Fruit fly (Drosophila melanogaster) whole organism, embryonic: ENCODE results near the gene Naa20A.

ENCODE experiments used
- Awh ChIP-seq: fragments of 200-800 bp; sonication (Bioruptor generic); IDR thresholded peaks from 2 replicates; pipeline ENCODE4, ENCODE4 v1.3.6; 2022; ENCODE audit warnings: missing biosample characterization, missing genetic modification characterization
- Bdp1 ChIP-seq: fragments of 200-800 bp; sonication (Bioruptor generic); optimal IDR thresholded peaks from 3 replicates; lab custom pipeline; 2016; ENCODE audit warnings: missing biosample characterization, missing genetic modification characterization
- CG10321 ChIP-seq: fragments of 200-800 bp; sonication (Bioruptor generic); IDR thresholded peaks from 2 replicates; pipeline ENCODE4 v1.3.6; 2022; ENCODE audit warnings: missing biosample characterization, missing genetic modification characterization
- CG10979 ChIP-seq: fragments of 200-800 bp; sonication (Bioruptor generic); optimal IDR thresholded peaks from 2 replicates; lab custom pipeline; 2018; ENCODE audit warnings: missing biosample characterization, mild to moderate bottlenecking, missing genetic modification characterization, moderate library complexity
- CG12769 ChIP-seq: fragments of 200-800 bp; sonication (Bioruptor generic); optimal IDR thresholded peaks from 2 replicates; lab custom pipeline; 2019; ENCODE audit warnings: missing biosample characterization, mild to moderate bottlenecking, missing genetic modification characterization, moderate library complexity
- CG13424 ChIP-seq: fragments of 200-800 bp; sonication (Bioruptor generic); optimal IDR thresholded peaks from 2 replicates; lab custom pipeline; 2019; ENCODE audit warnings: missing biosample characterization, mild to moderate bottlenecking, missing genetic modification characterization, moderate library complexity
- CG14710 ChIP-seq: fragments of 200-800 bp; sonication (Bioruptor generic); optimal IDR thresholded peaks from 3 replicates; lab custom pipeline; 2019; ENCODE audit warnings: missing biosample characterization, mild to moderate bottlenecking, missing genetic modification characterization, moderate library complexity
- CG18476 ChIP-seq: fragments of 200-800 bp; sonication (Bioruptor generic); optimal IDR thresholded peaks from 2 replicates; lab custom pipeline; 2016; ENCODE audit warnings: missing biosample characterization, mild to moderate bottlenecking, missing genetic modification characterization
- CG2116 ChIP-seq: fragments of 200-800 bp; sonication (Bioruptor generic); optimal IDR thresholded peaks from 3 replicates; lab custom pipeline; 2018; ENCODE audit warnings: missing biosample characterization, mild to moderate bottlenecking, missing genetic modification characterization
- CG2889 ChIP-seq: fragments of 200-800 bp; sonication (Bioruptor generic); IDR thresholded peaks from 3 replicates; pipeline ENCODE4 v1.3.6; 2022; ENCODE audit warnings: missing biosample characterization, missing genetic modification characterization
- CG30403 ChIP-seq: fragments of 200-800 bp; sonication (Bioruptor generic); optimal IDR thresholded peaks from 3 replicates; lab custom pipeline; 2016; ENCODE audit warnings: missing biosample characterization, missing genetic modification characterization
- CG4360 ChIP-seq: fragments of 200-800 bp; sonication (Bioruptor generic); IDR thresholded peaks from 2 replicates; pipeline ENCODE4 v1.3.6; 2022; ENCODE audit warnings: missing biosample characterization, missing genetic modification characterization
- CG4730 ChIP-seq: fragments of 200-800 bp; sonication (Bioruptor generic); IDR thresholded peaks from 2 replicates; pipeline ENCODE4 v1.3.6; 2022; ENCODE audit warnings: missing biosample characterization, missing genetic modification characterization
- CG6689 ChIP-seq: fragments of 200-800 bp; sonication (Bioruptor generic); IDR thresholded peaks from 2 replicates; pipeline ENCODE4 v1.3.6; 2022; ENCODE audit warnings: missing biosample characterization, missing genetic modification characterization
- CG9215 ChIP-seq: fragments of 200-800 bp; sonication (Bioruptor generic); IDR thresholded peaks from 2 replicates; pipeline ENCODE4 v1.3.6; 2022; ENCODE audit warnings: missing biosample characterization, missing genetic modification characterization
- Dek ChIP-seq: fragments of 200-800 bp; sonication (Bioruptor generic); optimal IDR thresholded peaks from 3 replicates; lab custom pipeline; 2019; ENCODE audit warnings: missing biosample characterization, mild to moderate bottlenecking, missing genetic modification characterization, moderate library complexity
- Doc3 ChIP-seq: fragments of 200-800 bp; sonication (Bioruptor generic); IDR thresholded peaks from 3 replicates; pipeline ENCODE4 v1.3.6; 2022; ENCODE audit warnings: missing biosample characterization, missing genetic modification characterization; ENCODE audit not compliant: partially characterized antibody
- Drgx ChIP-seq: fragments of 200-800 bp; sonication (Bioruptor generic); IDR thresholded peaks from 2 replicates; pipeline ENCODE4 v1.3.6; 2022; ENCODE audit warnings: missing biosample characterization, missing genetic modification characterization
- Eip74EF ChIP-seq, 2 experiments: fragments of 200-800 bp in 1 of 2; fragments of >200 bp in 1 of 2; sonication (Bioruptor generic) in 1 of 2; optimal IDR thresholded peaks; 2 replicates each; lab custom pipeline; 2017 to 2019; ENCODE audit warnings: missing biosample characterization in 2 of 2, missing genetic modification characterization in 2 of 2, mild to moderate bottlenecking in 1 of 2, moderate library complexity in 1 of 2
- Hr78 ChIP-seq, 2 experiments: fragments of 200-800 bp in 1 of 2; fragments of >200 bp in 1 of 2; sonication (Bioruptor generic) in 1 of 2; optimal IDR thresholded peaks; 2 replicates each; lab custom pipeline; 2017 to 2019; ENCODE audit warnings: missing biosample characterization in 2 of 2, missing genetic modification characterization in 2 of 2, mild to moderate bottlenecking in 1 of 2, moderate library complexity in 1 of 2
- Max ChIP-seq: fragments of 200-800 bp; sonication (Bioruptor generic); optimal IDR thresholded peaks from 2 replicates; lab custom pipeline; 2016; ENCODE audit warnings: missing biosample characterization, mild to moderate bottlenecking, missing genetic modification characterization
- Oli ChIP-seq: fragments of 200-800 bp; sonication (Bioruptor generic); optimal IDR thresholded peaks from 2 replicates; lab custom pipeline; 2018; ENCODE audit warnings: missing biosample characterization, mild to moderate bottlenecking, missing genetic modification characterization, moderate library complexity
- Opbp ChIP-seq: fragments of 200-800 bp; sonication (Bioruptor generic); IDR thresholded peaks from 3 replicates; pipeline ENCODE4 v1.3.6; 2022; ENCODE audit warnings: missing biosample characterization, missing genetic modification characterization; ENCODE audit not compliant: partially characterized antibody
- amos ChIP-seq: fragments of 200-800 bp; sonication (Bioruptor generic); IDR thresholded peaks from 2 replicates; pipeline ENCODE4 v1.3.6; 2022; ENCODE audit warnings: missing biosample characterization, missing genetic modification characterization; ENCODE audit not compliant: partially characterized antibody
- ash1 ChIP-seq: fragments of 200-800 bp; sonication (Bioruptor generic); optimal IDR thresholded peaks from 2 replicates; lab custom pipeline; 2018; ENCODE audit warnings: missing biosample characterization, mild to moderate bottlenecking, missing genetic modification characterization
- dan ChIP-seq: fragments of 200-800 bp; sonication (Bioruptor generic); IDR thresholded peaks from 2 replicates; pipeline ENCODE4 v1.3.6; 2022; ENCODE audit warnings: missing biosample characterization, missing genetic modification characterization
- esg ChIP-seq: fragments of 200-800 bp; sonication (Bioruptor generic); conservative IDR thresholded peaks from 2 replicates; pipeline ENCODE4 v1.3.6; 2022; ENCODE audit warnings: missing biosample characterization, missing genetic modification characterization
- eyg ChIP-seq: fragments of 200-800 bp; sonication (Bioruptor generic); optimal IDR thresholded peaks from 3 replicates; lab custom pipeline; 2016; ENCODE audit warnings: missing biosample characterization, missing genetic modification characterization
- grn ChIP-seq: fragments of 200-800 bp; sonication (Bioruptor generic); optimal IDR thresholded peaks from 3 replicates; lab custom pipeline; 2017; ENCODE audit warnings: missing biosample characterization, missing genetic modification characterization
- h ChIP-seq: fragments of >200 bp; optimal IDR thresholded peaks from 2 replicates; lab custom pipeline; 2017
- hth ChIP-seq: fragments of >200 bp; optimal IDR thresholded peaks from 2 replicates; lab custom pipeline; 2017; ENCODE audit warnings: inconsistent platforms
- insv ChIP-seq, 2 experiments: fragments of 200-800 bp; sonication (Bioruptor generic); optimal IDR thresholded peaks; 3 replicates each; lab custom pipeline; 2016 to 2018; ENCODE audit warnings: missing biosample characterization in 2 of 2, missing genetic modification characterization in 2 of 2
- nerfin-2 ChIP-seq: fragments of 200-800 bp; sonication (Bioruptor generic); IDR thresholded peaks from 2 replicates; pipeline ENCODE4 v1.3.6; 2022; ENCODE audit warnings: missing biosample characterization, missing genetic modification characterization; ENCODE audit not compliant: partially characterized antibody
- nom ChIP-seq: fragments of 200-800 bp; sonication (Bioruptor generic); optimal IDR thresholded peaks from 2 replicates; lab custom pipeline; 2017; ENCODE audit warnings: missing biosample characterization, missing genetic modification characterization, mild to moderate bottlenecking, moderate library complexity, missing genetic modification reagents
- oc ChIP-seq: fragments of 200-800 bp; sonication (Bioruptor generic); optimal IDR thresholded peaks from 2 replicates; lab custom pipeline; 2018; ENCODE audit warnings: missing biosample characterization, mild to moderate bottlenecking, missing genetic modification characterization, moderate library complexity
- pnt ChIP-seq: fragments of 200-800 bp; sonication (Bioruptor generic); optimal IDR thresholded peaks from 3 replicates; lab custom pipeline; 2016; ENCODE audit warnings: missing biosample characterization, missing genetic modification characterization
- psq ChIP-seq: fragments of 200-800 bp; sonication (Bioruptor generic); optimal IDR thresholded peaks from 2 replicates; lab custom pipeline; 2017; ENCODE audit warnings: missing biosample characterization, missing genetic modification characterization
- pum ChIP-seq: fragments of 200-800 bp; sonication (Bioruptor generic); optimal IDR thresholded peaks from 2 replicates; lab custom pipeline; 2016; ENCODE audit warnings: missing biosample characterization, missing genetic modification characterization
- rib ChIP-seq: fragments of 200-800 bp; sonication (Bioruptor generic); IDR thresholded peaks from 2 replicates; pipeline ENCODE4 v1.3.6; 2022; ENCODE audit warnings: missing biosample characterization, missing genetic modification characterization
- shn ChIP-seq: fragments of 200-800 bp; sonication (Bioruptor generic); optimal IDR thresholded peaks from 3 replicates; lab custom pipeline; 2016; ENCODE audit warnings: missing biosample characterization, missing genetic modification characterization
- ssp ChIP-seq: fragments of 200-800 bp; sonication (Bioruptor generic); IDR thresholded peaks from 2 replicates; pipeline ENCODE4 v1.3.6; 2022; ENCODE audit warnings: missing biosample characterization, missing genetic modification characterization
- yki ChIP-seq: fragments of >200 bp; optimal IDR thresholded peaks from 3 replicates; lab custom pipeline; 2018

Naa20A gene

dm6 chrX:19668405-19668804 lies 45.5 kb upstream of the Naa20A start (continued):
- TF ChIP-seq Doc3 (no peak), pum (GFP tag; lab: Kevin White, UChicago) (peak; percentile 98), CG2116 (peak; percentile 74), CG4730 (GFP tag; lab: Robert Waterston, UW) (peak; percentile 90), shn (GFP tag; lab: Kevin White, UChicago) (peak; percentile 98), ash1 (GFP tag; lab: Kevin White, UChicago) (peak; percentile 42), insv (GFP tag; optimal IDR thresholded peaks at IDR 0.05; lab: Kevin White, UChicago) (peak; percentile 12 to 67), Hr78 (GFP tag; optimal IDR thresholded peaks at IDR 0.05; lab: Kevin White, UChicago) (peak in 1 of 2 experiments; percentile 93), oc (tag; lab: Kevin White, UChicago) (peak; percentile 97), CG18476 (GFP tag; lab: Kevin White, UChicago) (peak; percentile 89), psq (GFP tag; lab: Kevin White, UChicago) (peak; percentile 80), CG6689 (peak; percentile 94), CG10979 (tag; lab: Kevin White, UChicago) (peak; percentile 93), CG4360 (GFP tag; lab: Robert Waterston, UW) (peak; percentile 46; the same call in 1 of the 2 replicates), nerfin-2 (GFP tag; lab: Robert Waterston, UW) (no peak), nom (GFP tag; lab: Kevin White, UChicago) (peak; percentile 96), pnt (GFP tag; lab: Kevin White, UChicago) (peak; percentile 99), Max (GFP tag; lab: Kevin White, UChicago) (peak; percentile 88), Drgx (GFP tag; lab: Robert Waterston, UW) (peak; percentile 96), Eip74EF (GFP tag; optimal IDR thresholded peaks at IDR 0.05; lab: Kevin White, UChicago) (peak in 1 of 2 experiments; percentile 91), eyg (GFP tag; lab: Kevin White, UChicago) (peak; percentile 89), Opbp (no peak), h (lab: Kevin White, UChicago) (no peak), yki (no peak), rib (GFP tag; lab: Robert Waterston, UW) (peak; percentile 87), CG14710 (tag; lab: Kevin White, UChicago) (peak; percentile 92), CG30403 (GFP tag; lab: Kevin White, UChicago) (peak; percentile 97), Oli (tag; lab: Kevin White, UChicago) (peak; percentile 96), CG9215 (peak; percentile 85), amos (GFP tag; lab: Robert Waterston, UW) (no peak), Awh (GFP tag; lab: Robert Waterston, UW) (peak; percentile 92), dan (GFP tag; lab: Robert Waterston, UW) (peak; percentile 91), Dek (tag; lab: Kevin White, UChicago) (peak; percentile 94), CG2889 (GFP tag; lab: Robert Waterston, UW) (peak; percentile 96), hth (lab: Kevin White, UChicago) (no peak), CG10321 (GFP tag; lab: Robert Waterston, UW) (peak; percentile 78), grn (GFP tag; lab: Kevin White, UChicago) (peak; percentile 87), CG13424 (tag; lab: Kevin White, UChicago) (peak; percentile 93), CG12769 (tag; lab: Kevin White, UChicago) (peak; percentile 98), Bdp1 (peak; percentile 92), ssp (GFP tag; lab: Robert Waterston, UW) (peak; percentile 79), esg (GFP tag; lab: Robert Waterston, UW) (peak; percentile 94)
